Fruit fly (Drosophila melanogaster): ENCODE results near the gene Ccdc39.

The Ccdc39 gene

DNA sequence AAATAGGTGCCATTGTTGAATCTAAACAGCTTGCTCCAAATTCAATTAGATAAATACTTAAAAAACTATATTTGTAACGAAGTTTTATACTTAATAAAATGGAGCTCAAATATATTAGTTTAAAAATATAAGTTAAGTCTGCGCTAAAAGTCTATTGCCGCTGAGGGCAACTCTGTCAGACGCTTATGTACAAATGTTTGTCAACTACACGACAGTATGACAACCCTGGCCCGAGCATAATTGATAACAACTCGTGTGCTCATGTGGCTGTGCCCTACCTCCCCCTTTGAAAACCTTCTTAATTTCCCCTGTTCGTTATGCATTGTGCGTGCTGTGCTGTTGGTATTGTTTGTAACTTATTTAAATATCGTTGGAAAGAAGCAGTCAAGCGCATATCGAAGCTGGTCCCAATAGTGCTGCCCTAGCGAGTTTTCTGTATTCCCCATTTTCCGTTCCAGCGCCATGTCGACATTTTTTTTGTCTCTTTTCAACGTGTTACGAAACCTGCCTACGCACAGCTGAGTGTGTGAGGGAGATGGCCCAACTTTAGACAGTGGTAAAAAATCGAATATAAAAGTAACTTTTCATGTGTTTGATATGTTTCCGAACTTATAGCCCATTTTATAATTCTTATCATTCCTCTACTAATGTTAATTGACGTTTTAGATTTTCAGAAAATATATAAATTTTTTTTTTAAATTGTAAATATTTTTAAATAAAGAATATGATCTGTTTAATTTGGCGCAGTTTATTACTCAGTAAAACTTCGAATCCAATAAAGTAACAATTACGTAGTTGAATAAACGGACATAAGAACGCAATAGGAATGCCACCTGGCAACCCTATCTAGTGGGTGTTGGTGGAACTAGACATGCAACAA, 20.5 kb upstream of the Ccdc39 start (continued):
- TF ChIP-seq gce (GFP tag; IDR thresholded peaks at IDR 0.05) = 0 out of 3 replicates have a peak, but pooled peaks have one; percentile 32
- TF ChIP-seq dysf (GFP tag; IDR thresholded peaks at IDR 0.05) = peak; percentile 75
- no peak for TF ChIP-seq mam (GFP tag; optimal IDR thresholded peaks at IDR 0.05)
- peak; percentile 63 for TF ChIP-seq CG4282 (GFP tag; optimal IDR thresholded peaks at IDR 0.05)
- TF ChIP-seq CG14014 (GFP tag; IDR thresholded peaks at IDR 0.05) = peak; percentile 55
- no peak for TF ChIP-seq NK7.1 (GFP tag; optimal IDR thresholded peaks at IDR 0.05)
- 0 out of 3 replicates have a peak, but pooled peaks have one; percentile 20 for TF ChIP-seq so (GFP tag; IDR thresholded peaks at IDR 0.05)
- TF ChIP-seq CG14965 (GFP tag; optimal IDR thresholded peaks at IDR 0.05; ENCODE audit: borderline replicate concordance) = no peak
- peak; percentile 71 for TF ChIP-seq CG14710 (tag; optimal IDR thresholded peaks at IDR 0.05)
- peak; percentile 29; the same call in 1 of the 2 replicates for TF ChIP-seq ranshi (GFP tag; IDR thresholded peaks at IDR 0.05)
- TF ChIP-seq lab (GFP tag; optimal IDR thresholded peaks at IDR 0.05) = peak; percentile 67
- peak; percentile 72 for TF ChIP-seq gcm (GFP tag; optimal IDR thresholded peaks at IDR 0.05)
- no peak for TF ChIP-seq lbe (GFP tag; optimal IDR thresholded peaks at IDR 0.05)
- peak; percentile 11 for TF ChIP-seq CG2202 (tag; optimal IDR thresholded peaks at IDR 0.05)
- 0 out of 2 replicates have a peak, but pooled peaks have one; percentile 8 for TF ChIP-seq ato (GFP tag; IDR thresholded peaks at IDR 0.05; ENCODE audit: partially characterized antibody)
- TF ChIP-seq Hmx (GFP tag; optimal IDR thresholded peaks at IDR 0.05) = no peak
- peak; percentile 45; the same call in 1 of the 2 replicates for TF ChIP-seq CG32772 (GFP tag; IDR thresholded peaks at IDR 0.05)
- TF ChIP-seq CG14050 (GFP tag; IDR thresholded peaks at IDR 0.05) = peak; percentile 13; the same call in 1 of the 3 replicates
- TF ChIP-seq CG7556 (GFP tag; optimal IDR thresholded peaks at IDR 0.05) = peak; percentile 64
- TF ChIP-seq CG12155 (GFP tag; optimal IDR thresholded peaks at IDR 0.05) = peak; percentile 20
- peak; percentile 28 for TF ChIP-seq zen (tag; optimal IDR thresholded peaks at IDR 0.05)
- peak; percentile 81 for TF ChIP-seq grau (tag; optimal IDR thresholded peaks at IDR 0.05)
- TF ChIP-seq crp (GFP tag; optimal IDR thresholded peaks at IDR 0.05) = peak in 1 of 2 experiments; percentile 58
- peak; percentile 71 for TF ChIP-seq CG12659 (GFP tag; optimal IDR thresholded peaks at IDR 0.05)
- TF ChIP-seq Sox102F (GFP tag; optimal IDR thresholded peaks at IDR 0.05) = peak; percentile 83
- TF ChIP-seq CG6272 (GFP tag; IDR thresholded peaks at IDR 0.05) = no peak
- peak; percentile 57 for TF ChIP-seq Nf-YC (tag; optimal IDR thresholded peaks at IDR 0.05)
- peak; percentile 1 to 88 for TF ChIP-seq Hr51 (GFP tag; optimal IDR thresholded peaks at IDR 0.05)
- TF ChIP-seq klu (GFP tag; IDR thresholded peaks at IDR 0.05) = peak; percentile 17; the same call in 1 of the 2 replicates
- TF ChIP-seq Spps (tag; optimal IDR thresholded peaks at IDR 0.05) = peak; percentile 46
- peak; percentile 20 for TF ChIP-seq CHES-1-like (GFP tag; optimal IDR thresholded peaks at IDR 0.05)
- TF ChIP-seq E2f1 (GFP tag; IDR thresholded peaks at IDR 0.05) = peak; percentile 57
- TF ChIP-seq zfh1 (GFP tag; IDR thresholded peaks at IDR 0.05) = peak; percentile 31; the same call in 1 of the 3 replicates
- TF ChIP-seq otp (GFP tag; IDR thresholded peaks at IDR 0.05) = peak; percentile 34; the same call in 1 of the 3 replicates
- TF ChIP-seq CG10462 (GFP tag; optimal IDR thresholded peaks at IDR 0.05) = peak; percentile 39
- no peak for TF ChIP-seq Sin3A (optimal IDR thresholded peaks at IDR 0.05)
- TF ChIP-seq CG6791 (GFP tag; IDR thresholded peaks at IDR 0.05; ENCODE audit: partially characterized antibody) = peak; percentile 72; the same call in 2 of the 3 replicates
- TF ChIP-seq CG10147 (GFP tag; optimal IDR thresholded peaks at IDR 0.05) = peak; percentile 45
- peak; percentile 49 for TF ChIP-seq NfI (GFP tag; optimal IDR thresholded peaks at IDR 0.05)
- peak; percentile 40 for TF ChIP-seq CG1603 (tag; optimal IDR thresholded peaks at IDR 0.05)
- peak; percentile 38 for TF ChIP-seq Hand (GFP tag; optimal IDR thresholded peaks at IDR 0.05)
- TF ChIP-seq CG9817 (tag; optimal IDR thresholded peaks at IDR 0.05) = peak; percentile 53
- TF ChIP-seq CG11696 (GFP tag; IDR thresholded peaks at IDR 0.05) = 0 out of 2 replicates have a peak, but pooled peaks have one; percentile 28
- TF ChIP-seq ems (GFP tag; optimal IDR thresholded peaks at IDR 0.05) = no peak
- TF ChIP-seq Ada2b (GFP tag; IDR thresholded peaks at IDR 0.05) = peak; percentile 66
- peak; percentile 26 for TF ChIP-seq tio (GFP tag; optimal IDR thresholded peaks at IDR 0.05)
- peak; percentile 23 for TF ChIP-seq twi (tag; optimal IDR thresholded peaks at IDR 0.05)
